Fruit fly (Drosophila melanogaster) whole organism, embryonic: ENCODE data around the gene w.

Experiments
- C15 ChIP-seq: fragments of 200-800 bp; sonication (Bioruptor generic); IDR thresholded peaks from 3 replicates; pipeline ENCODE4 v1.3.6; 2022; ENCODE audit warnings: missing biosample characterization, missing genetic modification characterization
- CG10366 ChIP-seq: fragments of 200-800 bp; sonication (Bioruptor generic); IDR thresholded peaks from 2 replicates; pipeline ENCODE4 v1.3.6; 2022; ENCODE audit warnings: missing biosample characterization, missing genetic modification characterization
- CG10979 ChIP-seq: fragments of 200-800 bp; sonication (Bioruptor generic); optimal IDR thresholded peaks from 2 replicates; lab custom pipeline; 2018; ENCODE audit warnings: missing biosample characterization, mild to moderate bottlenecking, missing genetic modification characterization, moderate library complexity
- CG11723 ChIP-seq: fragments of 200-800 bp; sonication (Bioruptor generic); optimal IDR thresholded peaks from 2 replicates; lab custom pipeline; 2017; ENCODE audit warnings: missing biosample characterization, mild to moderate bottlenecking, missing genetic modification characterization
- CG12659 ChIP-seq: fragments of 200-800 bp; sonication (Bioruptor generic); optimal IDR thresholded peaks from 3 replicates; lab custom pipeline; 2017; ENCODE audit warnings: mild to moderate bottlenecking, missing biosample characterization, missing genetic modification reagents, missing genetic modification characterization
- CG13775 ChIP-seq: fragments of 200-800 bp; sonication (Bioruptor generic); optimal IDR thresholded peaks from 3 replicates; lab custom pipeline; 2017; ENCODE audit warnings: missing biosample characterization, mild to moderate bottlenecking, missing genetic modification characterization
- CG13894 ChIP-seq: fragments of 200-800 bp; sonication (Bioruptor generic); optimal IDR thresholded peaks from 3 replicates; lab custom pipeline; 2018; ENCODE audit warnings: missing biosample characterization, mild to moderate bottlenecking, missing genetic modification characterization, moderate library complexity
- CG15073 ChIP-seq: fragments of 200-800 bp; sonication (Bioruptor generic); optimal IDR thresholded peaks from 2 replicates; lab custom pipeline; 2016; ENCODE audit warnings: missing biosample characterization, missing genetic modification characterization
- CG17359 ChIP-seq: fragments of 200-800 bp; sonication (Bioruptor generic); optimal IDR thresholded peaks from 3 replicates; lab custom pipeline; 2018; ENCODE audit warnings: missing biosample characterization, mild to moderate bottlenecking, missing genetic modification characterization, moderate library complexity
- CG17802 ChIP-seq: fragments of 200-800 bp; sonication (Bioruptor generic); optimal IDR thresholded peaks from 2 replicates; lab custom pipeline; 2018; ENCODE audit warnings: missing biosample characterization, mild to moderate bottlenecking, missing genetic modification characterization, moderate library complexity
- CG17912 ChIP-seq: fragments of 200-800 bp; sonication (Bioruptor generic); optimal IDR thresholded peaks from 2 replicates; lab custom pipeline; 2018; ENCODE audit warnings: missing biosample characterization, mild to moderate bottlenecking, missing genetic modification characterization
- CG2875 ChIP-seq: fragments of 200-800 bp; sonication (Bioruptor generic); optimal IDR thresholded peaks from 2 replicates; lab custom pipeline; 2017; ENCODE audit warnings: missing biosample characterization, mild to moderate bottlenecking, missing genetic modification characterization, missing genetic modification reagents
- CG30020 ChIP-seq: fragments of 200-800 bp; optimal IDR thresholded peaks from 2 replicates; lab custom pipeline; 2019; ENCODE audit warnings: missing biosample characterization, mild to moderate bottlenecking, missing genetic modification characterization, moderate library complexity
- CG4424 ChIP-seq: fragments of 200-800 bp; sonication (Bioruptor generic); optimal IDR thresholded peaks from 3 replicates; lab custom pipeline; 2016; ENCODE audit warnings: missing biosample characterization, missing genetic modification characterization
- CG6765 ChIP-seq: fragments of 200-800 bp; sonication (Bioruptor generic); optimal IDR thresholded peaks from 3 replicates; lab custom pipeline; 2017; ENCODE audit warnings: missing biosample characterization, mild to moderate bottlenecking, missing genetic modification characterization
- CG7372 ChIP-seq: fragments of 200-800 bp; sonication (Bioruptor generic); IDR thresholded peaks from 2 replicates; pipeline ENCODE4 v1.3.6; 2022; ENCODE audit warnings: missing biosample characterization, missing genetic modification characterization
- CG7786 ChIP-seq: fragments of 200-800 bp; sonication (Bioruptor generic); optimal IDR thresholded peaks from 2 replicates; lab custom pipeline; 2016; ENCODE audit warnings: missing biosample characterization, missing genetic modification characterization
- CG7987 ChIP-seq: fragments of 200-800 bp; sonication (Bioruptor generic); optimal IDR thresholded peaks from 2 replicates; lab custom pipeline; 2018; ENCODE audit warnings: missing biosample characterization, mild to moderate bottlenecking, missing genetic modification characterization, moderate library complexity
- CG8089 ChIP-seq: fragments of 200-800 bp; sonication (Bioruptor generic); optimal IDR thresholded peaks from 3 replicates; lab custom pipeline; 2016; ENCODE audit warnings: missing biosample characterization, missing genetic modification characterization
- CG8924 ChIP-seq: fragments of 200-800 bp; optimal IDR thresholded peaks from 3 replicates; lab custom pipeline; 2019; ENCODE audit warnings: missing biosample characterization, mild to moderate bottlenecking, missing genetic modification characterization, moderate library complexity
- CG9797 ChIP-seq: fragments of 200-800 bp; sonication (Bioruptor generic); optimal IDR thresholded peaks from 3 replicates; lab custom pipeline; 2018; ENCODE audit warnings: missing biosample characterization, mild to moderate bottlenecking, missing genetic modification characterization
- Dip2 ChIP-seq: fragments of 200-800 bp; sonication (Bioruptor generic); IDR thresholded peaks from 2 replicates; pipeline ENCODE4 v1.3.6; 2022; ENCODE audit warnings: missing biosample characterization, missing genetic modification characterization
- Eip74EF ChIP-seq, 2 experiments: fragments of 200-800 bp in 1 of 2; fragments of >200 bp in 1 of 2; sonication (Bioruptor generic) in 1 of 2; optimal IDR thresholded peaks; 2 replicates each; lab custom pipeline; 2017 to 2019; ENCODE audit warnings: missing biosample characterization in 2 of 2, missing genetic modification characterization in 2 of 2, mild to moderate bottlenecking in 1 of 2, moderate library complexity in 1 of 2
- Ets97D ChIP-seq: fragments of 200-800 bp; sonication (Bioruptor generic); optimal IDR thresholded peaks from 3 replicates; lab custom pipeline; 2016; ENCODE audit warnings: missing biosample characterization, missing genetic modification characterization
- Hmx ChIP-seq: fragments of 200-800 bp; sonication (Bioruptor generic); optimal IDR thresholded peaks from 2 replicates; lab custom pipeline; 2016; ENCODE audit warnings: missing biosample characterization, missing genetic modification characterization
- NC2α ChIP-seq: fragments of 200-800 bp; sonication (Bioruptor generic); optimal IDR thresholded peaks from 2 replicates; lab custom pipeline; 2016; ENCODE audit warnings: missing biosample characterization, missing genetic modification characterization
- Nf-YA ChIP-seq: fragments of 200-800 bp; sonication (Bioruptor generic); IDR thresholded peaks from 2 replicates; pipeline ENCODE4 v1.3.6; 2022; ENCODE audit warnings: missing biosample characterization, missing genetic modification characterization
- NfI ChIP-seq: fragments of 200-800 bp; sonication (Bioruptor generic); optimal IDR thresholded peaks from 3 replicates; lab custom pipeline; 2018; ENCODE audit warnings: missing biosample characterization, mild to moderate bottlenecking, missing genetic modification characterization, moderate library complexity
- Ravus ChIP-seq: fragments of 200-800 bp; sonication (Bioruptor generic); IDR thresholded peaks from 2 replicates; pipeline ENCODE4 v1.3.6; 2022; ENCODE audit warnings: missing biosample characterization, missing genetic modification characterization
- Sox100B ChIP-seq: fragments of 200-800 bp; sonication (Bioruptor generic); optimal IDR thresholded peaks from 3 replicates; lab custom pipeline; 2018; ENCODE audit warnings: missing biosample characterization, mild to moderate bottlenecking, missing genetic modification characterization
- az2 ChIP-seq: fragments of 200-800 bp; sonication (Bioruptor generic); optimal IDR thresholded peaks from 3 replicates; lab custom pipeline; 2016; ENCODE audit warnings: missing biosample characterization, missing genetic modification characterization
- bowl ChIP-seq: fragments of 200-800 bp; sonication (Bioruptor generic); IDR thresholded peaks from 2 replicates; pipeline ENCODE4 v1.3.6; 2022; ENCODE audit warnings: missing biosample characterization, missing genetic modification characterization
- cad ChIP-seq: fragments of >200 bp; optimal IDR thresholded peaks from 2 replicates; lab custom pipeline; 2017; ENCODE audit warnings: missing biosample characterization, missing genetic modification characterization
- cas ChIP-seq: fragments of 200-800 bp; sonication (Bioruptor generic); IDR thresholded peaks from 2 replicates; pipeline ENCODE4 v1.3.6; 2022; ENCODE audit warnings: missing biosample characterization, missing genetic modification characterization
- caup ChIP-seq: fragments of 200-800 bp; sonication (Bioruptor generic); optimal IDR thresholded peaks from 3 replicates; lab custom pipeline; 2017; ENCODE audit warnings: missing biosample characterization, mild to moderate bottlenecking, missing genetic modification characterization, moderate library complexity; ENCODE audit not compliant: severe bottlenecking
- dm ChIP-seq: fragments of 200-800 bp; sonication (Bioruptor generic); optimal IDR thresholded peaks from 3 replicates; lab custom pipeline; 2016; ENCODE audit warnings: missing biosample characterization, missing genetic modification characterization
- dmrt11E ChIP-seq: fragments of 200-800 bp; sonication (Bioruptor generic); optimal IDR thresholded peaks from 3 replicates; lab custom pipeline; 2018; ENCODE audit warnings: missing biosample characterization, mild to moderate bottlenecking, missing genetic modification characterization, moderate library complexity
- fu2 ChIP-seq: fragments of 200-800 bp; sonication (Bioruptor generic); optimal IDR thresholded peaks from 2 replicates; lab custom pipeline; 2016; ENCODE audit warnings: missing biosample characterization, missing genetic modification characterization
- gce ChIP-seq: fragments of 200-800 bp; sonication (Bioruptor generic); IDR thresholded peaks from 3 replicates; pipeline ENCODE4 v1.3.6; 2022; ENCODE audit warnings: missing biosample characterization, missing genetic modification characterization
- gcm ChIP-seq: fragments of 200-800 bp; sonication (Bioruptor generic); optimal IDR thresholded peaks from 2 replicates; lab custom pipeline; 2019; ENCODE audit warnings: missing biosample characterization, mild to moderate bottlenecking, missing genetic modification characterization, moderate library complexity
- gsb-n ChIP-seq: fragments of 200-800 bp; sonication (Bioruptor generic); optimal IDR thresholded peaks from 3 replicates; lab custom pipeline; 2018; ENCODE audit warnings: missing biosample characterization, mild to moderate bottlenecking, missing genetic modification characterization
- insv ChIP-seq, 2 experiments: fragments of 200-800 bp; sonication (Bioruptor generic); optimal IDR thresholded peaks; 3 replicates each; lab custom pipeline; 2016 to 2018; ENCODE audit warnings: missing biosample characterization in 2 of 2, missing genetic modification characterization in 2 of 2
- ken ChIP-seq: fragments of 200-800 bp; sonication (Bioruptor generic); IDR thresholded peaks from 3 replicates; pipeline ENCODE4 v1.3.6; 2022; ENCODE audit warnings: missing biosample characterization, missing genetic modification characterization
- mld ChIP-seq: fragments of 200-800 bp; sonication (Bioruptor generic); IDR thresholded peaks from 3 replicates; pipeline ENCODE4 v1.3.6; 2022; ENCODE audit warnings: missing biosample characterization, missing genetic modification characterization; ENCODE audit not compliant: partially characterized antibody
- nmo ChIP-seq: fragments of 200-800 bp; sonication (Bioruptor generic); optimal IDR thresholded peaks from 2 replicates; lab custom pipeline; 2018; ENCODE audit warnings: missing biosample characterization, mild to moderate bottlenecking, missing genetic modification characterization, moderate library complexity
- pzg ChIP-seq: fragments of 200-800 bp; sonication (Bioruptor generic); optimal IDR thresholded peaks from 3 replicates; lab custom pipeline; 2018; ENCODE audit warnings: missing biosample characterization, mild to moderate bottlenecking, missing genetic modification characterization, moderate library complexity
- repo ChIP-seq: fragments of 200-800 bp; sonication (Bioruptor generic); optimal IDR thresholded peaks from 2 replicates; lab custom pipeline; 2016; ENCODE audit warnings: missing biosample characterization, missing genetic modification characterization
- salm ChIP-seq: fragments of 200-800 bp; sonication (Bioruptor generic); optimal IDR thresholded peaks from 2 replicates; lab custom pipeline; 2018; ENCODE audit warnings: missing biosample characterization, mild to moderate bottlenecking, missing genetic modification characterization
- sima ChIP-seq: fragments of 200-800 bp; sonication (Bioruptor generic); optimal IDR thresholded peaks from 2 replicates; lab custom pipeline; 2016; ENCODE audit warnings: missing biosample characterization, missing genetic modification characterization
- sqz ChIP-seq: fragments of 200-800 bp; sonication (Bioruptor generic); optimal IDR thresholded peaks from 3 replicates; lab custom pipeline; 2018; ENCODE audit warnings: missing biosample characterization, mild to moderate bottlenecking, missing genetic modification characterization

The w gene

dm6 chrX:2790055-2790617 lies 6.1 kb downstream of the w start, which contains the start of gene CG32795 (continued):
- TF ChIP-seq salm (tag; lab: Kevin White, UChicago), result no peak
- no peak for TF ChIP-seq CG9797 (GFP tag; lab: Kevin White, UChicago)
- peak in 1 of 2 experiments; percentile 20 for TF ChIP-seq insv (GFP tag; optimal IDR thresholded peaks at IDR 0.05; lab: Kevin White, UChicago)
- no peak for TF ChIP-seq NC2α (GFP tag; lab: Kevin White, UChicago)
- TF ChIP-seq CG17359 (tag; lab: Kevin White, UChicago), result no peak
- TF ChIP-seq NfI (GFP tag; lab: Kevin White, UChicago), result peak; percentile 7
- peak; percentile 49 for TF ChIP-seq CG6765 (GFP tag; lab: Kevin White, UChicago)
- TF ChIP-seq pzg (GFP tag; lab: Kevin White, UChicago), result peak; percentile 38
- no peak for TF ChIP-seq CG15073
- TF ChIP-seq CG7987 (GFP tag; lab: Kevin White, UChicago), result no peak
- TF ChIP-seq cad (GFP tag; lab: Kevin White, UChicago), result peak; percentile 23
- no peak for TF ChIP-seq gcm (GFP tag; lab: Kevin White, UChicago)
- peak; percentile 11 for TF ChIP-seq CG13775 (GFP tag; lab: Kevin White, UChicago)
- no peak for TF ChIP-seq CG17802 (tag; lab: Kevin White, UChicago)
- TF ChIP-seq CG11723 (GFP tag; lab: Kevin White, UChicago), result no peak
- TF ChIP-seq fu2, result no peak
- no peak for TF ChIP-seq dm (GFP tag; lab: Kevin White, UChicago)
- no peak for TF ChIP-seq CG8089
- TF ChIP-seq bowl, result no peak
- TF ChIP-seq cas (GFP tag; lab: Robert Waterston, UW), result no peak
- TF ChIP-seq Eip74EF (GFP tag; optimal IDR thresholded peaks at IDR 0.05; lab: Kevin White, UChicago), result peak in 1 of 2 experiments; percentile 63
- no peak for TF ChIP-seq C15 (GFP tag; lab: Robert Waterston, UW)
- peak; percentile 45 for TF ChIP-seq CG8924 (tag; lab: Kevin White, UChicago)
- no peak for TF ChIP-seq Dip2 (GFP tag; lab: Robert Waterston, UW)
- no peak for TF ChIP-seq CG10979 (tag; lab: Kevin White, UChicago)
- TF ChIP-seq CG7372 (GFP tag; lab: Robert Waterston, UW), result no peak
- no peak for TF ChIP-seq sqz (GFP tag; lab: Kevin White, UChicago)
- no peak for TF ChIP-seq CG10366 (GFP tag; lab: Robert Waterston, UW)
- no peak for TF ChIP-seq CG17912 (GFP tag; lab: Kevin White, UChicago)
- TF ChIP-seq gsb-n (tag; lab: Kevin White, UChicago), result peak; percentile 78
- TF ChIP-seq repo (GFP tag; lab: Kevin White, UChicago), result no peak
- TF ChIP-seq sima, result no peak
- peak; percentile 26 for TF ChIP-seq CG30020 (tag; lab: Kevin White, UChicago)
- peak; percentile 26 for TF ChIP-seq dmrt11E (tag; lab: Kevin White, UChicago)
- TF ChIP-seq Ets97D (GFP tag; lab: Kevin White, UChicago), result no peak
- no peak for TF ChIP-seq gce
- TF ChIP-seq caup, result no peak
- TF ChIP-seq CG2875 (GFP tag; lab: Kevin White, UChicago), result no peak
- no peak for TF ChIP-seq mld (GFP tag; lab: Robert Waterston, UW)
- TF ChIP-seq az2, result no peak
- no peak for TF ChIP-seq ken (GFP tag; lab: Robert Waterston, UW)
- peak; percentile 33 for TF ChIP-seq CG13894 (tag; lab: Kevin White, UChicago)
- TF ChIP-seq CG12659 (GFP tag; lab: Kevin White, UChicago), result peak; percentile 57
- TF ChIP-seq Nf-YA (GFP tag; lab: Robert Waterston, UW), result no peak
- no peak for TF ChIP-seq Hmx
- peak; percentile 35 for TF ChIP-seq CG4424 (GFP tag; lab: Kevin White, UChicago)
- TF ChIP-seq CG7786 (GFP tag; lab: Kevin White, UChicago), result no peak
- TF ChIP-seq nmo (GFP tag; lab: Kevin White, UChicago), result peak; percentile 16
- TF ChIP-seq Ravus, result no peak
- TF ChIP-seq Sox100B (GFP tag; lab: Kevin White, UChicago), result peak; percentile 26
